Fruit fly (Drosophila melanogaster) whole organism, embryonic: ENCODE data around the gene CG11905.

Experiments used
- ATbp ChIP-seq: fragments of 200-800 bp; sonication (Bioruptor generic); optimal IDR thresholded peaks from 2 replicates; lab custom pipeline; 2017; ENCODE audit warnings: missing biosample characterization, mild to moderate bottlenecking, missing genetic modification characterization, missing genetic modification reagents
- Atf-2 ChIP-seq: fragments of 200-800 bp; sonication (Bioruptor generic); optimal IDR thresholded peaks from 2 replicates; lab custom pipeline; 2016; ENCODE audit warnings: missing biosample characterization, missing genetic modification characterization
- Atf6 ChIP-seq: fragments of 200-800 bp; sonication (Bioruptor generic); IDR thresholded peaks from 2 replicates; pipeline ENCODE4 v1.3.6; 2022; ENCODE audit warnings: missing biosample characterization, missing genetic modification characterization
- Awh ChIP-seq: fragments of 200-800 bp; sonication (Bioruptor generic); IDR thresholded peaks from 2 replicates; pipeline ENCODE4, ENCODE4 v1.3.6; 2022; ENCODE audit warnings: missing biosample characterization, missing genetic modification characterization
- Bgb ChIP-seq: fragments of 200-800 bp; sonication (Bioruptor generic); IDR thresholded peaks from 2 replicates; pipeline ENCODE4 v1.3.6; 2022; ENCODE audit warnings: missing biosample characterization, missing genetic modification characterization; ENCODE audit not compliant: partially characterized antibody
- CG11504 ChIP-seq: fragments of 200-800 bp; sonication (Bioruptor generic); optimal IDR thresholded peaks from 3 replicates; lab custom pipeline; 2019; ENCODE audit warnings: missing biosample characterization, mild to moderate bottlenecking, missing genetic modification characterization, moderate library complexity
- CG12236 ChIP-seq: fragments of 200-800 bp; sonication (Bioruptor generic); optimal IDR thresholded peaks from 2 replicates; lab custom pipeline; 2016; ENCODE audit warnings: missing biosample characterization, missing genetic modification characterization
- CG15514 ChIP-seq: fragments of 200-800 bp; sonication (Bioruptor generic); optimal IDR thresholded peaks from 3 replicates; lab custom pipeline; 2017; ENCODE audit warnings: missing biosample characterization, missing genetic modification characterization, mild to moderate bottlenecking, moderate library complexity, missing genetic modification reagents
- CG17912 ChIP-seq: fragments of 200-800 bp; sonication (Bioruptor generic); optimal IDR thresholded peaks from 2 replicates; lab custom pipeline; 2018; ENCODE audit warnings: missing biosample characterization, mild to moderate bottlenecking, missing genetic modification characterization
- CG2120 ChIP-seq: fragments of 200-800 bp; sonication (Bioruptor generic); optimal IDR thresholded peaks from 3 replicates; lab custom pipeline; 2016; ENCODE audit warnings: missing biosample characterization, missing genetic modification characterization
- CG3163 ChIP-seq: fragments of 200-800 bp; sonication (Bioruptor generic); optimal IDR thresholded peaks from 3 replicates; lab custom pipeline; 2016; ENCODE audit warnings: missing biosample characterization, missing genetic modification characterization
- CG34376 ChIP-seq: fragments of 200-800 bp; sonication (Bioruptor generic); optimal IDR thresholded peaks from 2 replicates; lab custom pipeline; 2018; ENCODE audit warnings: missing biosample characterization, mild to moderate bottlenecking, missing genetic modification characterization
- CG34422 ChIP-seq: fragments of 200-800 bp; sonication (Bioruptor generic); IDR thresholded peaks from 3 replicates; pipeline ENCODE4 v1.3.6; 2022; ENCODE audit warnings: missing biosample characterization, missing genetic modification characterization
- CG5953 ChIP-seq: fragments of 200-800 bp; sonication (Bioruptor generic); IDR thresholded peaks from 2 replicates; pipeline ENCODE4 v1.3.6; 2022; ENCODE audit warnings: missing biosample characterization, missing genetic modification characterization
- CG6683 ChIP-seq: fragments of 200-800 bp; sonication (Bioruptor generic); optimal IDR thresholded peaks from 2 replicates; lab custom pipeline; 2017; ENCODE audit warnings: missing biosample characterization, mild to moderate bottlenecking, missing genetic modification characterization, missing genetic modification reagents
- CG8359 ChIP-seq: fragments of 200-800 bp; sonication (Bioruptor generic); optimal IDR thresholded peaks from 2 replicates; lab custom pipeline; 2017; ENCODE audit warnings: missing biosample characterization, mild to moderate bottlenecking, missing genetic modification characterization, borderline replicate concordance
- CG8765 ChIP-seq: fragments of 200-800 bp; sonication (Bioruptor generic); IDR thresholded peaks from 2 replicates; pipeline ENCODE4 v1.3.6; 2022; ENCODE audit warnings: missing biosample characterization, missing genetic modification characterization
- CG8944 ChIP-seq: fragments of 200-800 bp; sonication (Bioruptor generic); optimal IDR thresholded peaks from 3 replicates; lab custom pipeline; 2016; ENCODE audit warnings: missing biosample characterization, missing genetic modification characterization
- CG9876 ChIP-seq: fragments of 200-800 bp; sonication (Bioruptor generic); optimal IDR thresholded peaks from 2 replicates; lab custom pipeline; 2016; ENCODE audit warnings: missing biosample characterization, missing genetic modification characterization
- Dbx ChIP-seq: fragments of 200-800 bp; sonication (Bioruptor generic); IDR thresholded peaks from 3 replicates; pipeline ENCODE4 v1.3.6; 2022; ENCODE audit warnings: missing biosample characterization, missing genetic modification characterization
- Deaf1 ChIP-seq: fragments of 200-800 bp; optimal IDR thresholded peaks from 3 replicates; lab custom pipeline; 2019; ENCODE audit warnings: missing biosample characterization, mild to moderate bottlenecking, missing genetic modification characterization, moderate library complexity
- Drgx ChIP-seq: fragments of 200-800 bp; sonication (Bioruptor generic); IDR thresholded peaks from 2 replicates; pipeline ENCODE4 v1.3.6; 2022; ENCODE audit warnings: missing biosample characterization, missing genetic modification characterization
- HmgZ ChIP-seq: fragments of 200-800 bp; sonication (Bioruptor generic); optimal IDR thresholded peaks from 2 replicates; lab custom pipeline; 2018; ENCODE audit warnings: missing biosample characterization, mild to moderate bottlenecking, missing genetic modification characterization
- Hr51 ChIP-seq, 2 experiments: fragments of 200-800 bp; sonication (Bioruptor generic); optimal IDR thresholded peaks; 2 replicates in 1 of 2; 3 replicates in 1 of 2; lab custom pipeline; 2016 to 2018; ENCODE audit warnings: missing biosample characterization in 2 of 2, missing genetic modification characterization in 2 of 2, mild to moderate bottlenecking in 1 of 2, moderate library complexity in 1 of 2
- Sox100B ChIP-seq: fragments of 200-800 bp; sonication (Bioruptor generic); optimal IDR thresholded peaks from 3 replicates; lab custom pipeline; 2018; ENCODE audit warnings: missing biosample characterization, mild to moderate bottlenecking, missing genetic modification characterization
- az2 ChIP-seq: fragments of 200-800 bp; sonication (Bioruptor generic); optimal IDR thresholded peaks from 3 replicates; lab custom pipeline; 2016; ENCODE audit warnings: missing biosample characterization, missing genetic modification characterization
- bcd ChIP-seq: fragments of 200-800 bp; sonication (Bioruptor generic); optimal IDR thresholded peaks from 2 replicates; lab custom pipeline; 2017; ENCODE audit warnings: missing biosample characterization, mild to moderate bottlenecking, missing genetic modification characterization
- cas ChIP-seq: fragments of 200-800 bp; sonication (Bioruptor generic); IDR thresholded peaks from 2 replicates; pipeline ENCODE4 v1.3.6; 2022; ENCODE audit warnings: missing biosample characterization, missing genetic modification characterization
- ci ChIP-seq: fragments of 200-800 bp; sonication (Bioruptor generic); IDR thresholded peaks from 3 replicates; pipeline ENCODE4 v1.3.6; 2022; ENCODE audit warnings: missing biosample characterization, missing genetic modification characterization
- dmrt99B ChIP-seq: fragments of 200-800 bp; sonication (Bioruptor generic); optimal IDR thresholded peaks from 2 replicates; lab custom pipeline; 2018; ENCODE audit warnings: missing biosample characterization, mild to moderate bottlenecking, missing genetic modification characterization, moderate library complexity
- ems ChIP-seq: fragments of 200-800 bp; sonication (Bioruptor generic); optimal IDR thresholded peaks from 3 replicates; lab custom pipeline; 2016; ENCODE audit warnings: missing biosample characterization, missing genetic modification characterization
- gce ChIP-seq: fragments of 200-800 bp; sonication (Bioruptor generic); IDR thresholded peaks from 3 replicates; pipeline ENCODE4 v1.3.6; 2022; ENCODE audit warnings: missing biosample characterization, missing genetic modification characterization
- gem ChIP-seq: fragments of 200-800 bp; sonication (Bioruptor generic); optimal IDR thresholded peaks from 2 replicates; lab custom pipeline; 2019; ENCODE audit warnings: missing biosample characterization, mild to moderate bottlenecking, missing genetic modification characterization, moderate library complexity
- kay ChIP-seq: fragments of 200-800 bp; sonication (Bioruptor generic); optimal IDR thresholded peaks from 2 replicates; lab custom pipeline; 2016; ENCODE audit warnings: missing biosample characterization, missing genetic modification characterization
- ken ChIP-seq: fragments of 200-800 bp; sonication (Bioruptor generic); IDR thresholded peaks from 3 replicates; pipeline ENCODE4 v1.3.6; 2022; ENCODE audit warnings: missing biosample characterization, missing genetic modification characterization
- lilli ChIP-seq: fragments of 200-800 bp; sonication (Bioruptor generic); optimal IDR thresholded peaks from 3 replicates; lab custom pipeline; 2016; ENCODE audit warnings: missing biosample characterization, missing genetic modification characterization
- lov ChIP-seq, 2 experiments: fragments of 200-800 bp in 1 of 2; fragments of >200 bp in 1 of 2; sonication (Bioruptor generic) in 1 of 2; IDR thresholded peaks in 1 of 2; optimal IDR thresholded peaks in 1 of 2; 2 replicates in 1 of 2; 3 replicates in 1 of 2; pipeline versions ENCODE4 v1.3.6 to Lab custom; 2017 to 2022; ENCODE audit warnings: missing biosample characterization in 1 of 2, missing genetic modification characterization in 1 of 2
- pan ChIP-seq, 4 experiments: fragments of >200 bp in 3 of 4; fragments of 200-800 bp in 1 of 4; sonication (Bioruptor generic) in 1 of 4; optimal IDR thresholded peaks in 3 of 4; IDR thresholded peaks in 1 of 4; 2 replicates each; pipeline versions ENCODE4 v1.3.6 to Lab custom; 2017 to 2022; ENCODE audit warnings: missing biosample characterization in 2 of 4, missing genetic modification characterization in 2 of 4, mixed read lengths in 1 of 4
- pita ChIP-seq: fragments of 200-800 bp; sonication (Bioruptor generic); optimal IDR thresholded peaks from 2 replicates; lab custom pipeline; 2017; ENCODE audit warnings: missing biosample characterization, mild to moderate bottlenecking, missing genetic modification characterization
- pros ChIP-seq: fragments of 200-800 bp; sonication (Bioruptor generic); optimal IDR thresholded peaks from 3 replicates; lab custom pipeline; 2019; ENCODE audit warnings: missing biosample characterization, mild to moderate bottlenecking, missing genetic modification characterization, moderate library complexity
- pum ChIP-seq: fragments of 200-800 bp; sonication (Bioruptor generic); optimal IDR thresholded peaks from 2 replicates; lab custom pipeline; 2016; ENCODE audit warnings: missing biosample characterization, missing genetic modification characterization
- schlank ChIP-seq: fragments of 200-800 bp; sonication (Bioruptor generic); optimal IDR thresholded peaks from 2 replicates; lab custom pipeline; 2018; ENCODE audit warnings: missing biosample characterization, mild to moderate bottlenecking, missing genetic modification characterization
- sens ChIP-seq: fragments of 200-800 bp; sonication (Bioruptor generic); peaks from one replicate; lab custom pipeline; 2016; ENCODE audit warnings: missing biosample characterization, missing genetic modification characterization
- sisA ChIP-seq: fragments of 200-800 bp; sonication (Bioruptor generic); IDR thresholded peaks from 2 replicates; pipeline ENCODE4 v1.3.6; 2022; ENCODE audit warnings: missing biosample characterization, missing genetic modification characterization
- sr ChIP-seq: fragments of 200-800 bp; sonication (Bioruptor generic); IDR thresholded peaks from 3 replicates; pipeline ENCODE4 v1.3.6; 2022; ENCODE audit warnings: missing biosample characterization, missing genetic modification characterization
- unpg ChIP-seq: fragments of 200-800 bp; sonication (Bioruptor generic); optimal IDR thresholded peaks from 3 replicates; lab custom pipeline; 2018; ENCODE audit warnings: missing biosample characterization, mild to moderate bottlenecking, missing genetic modification characterization, moderate library complexity

CG11905 gene

dm6 chr3L:16975638-16976528, 40.5 kb upstream of the CG11905 start (continued):
- TF ChIP-seq Dbx (0 out of 3 replicates have a peak, but pooled peaks have one; percentile 10), bcd (no peak), CG11504 (tag; lab: Kevin White, UChicago) (peak; percentile 8), HmgZ (tag; lab: Kevin White, UChicago) (no peak), CG12236 (GFP tag; lab: Kevin White, UChicago) (peak; percentile 3), CG8359 (GFP tag; lab: Kevin White, UChicago) (peak; percentile 27), ken (GFP tag; lab: Robert Waterston, UW) (0 out of 3 replicates have a peak, but pooled peaks have one; percentile 24), Deaf1 (tag; lab: Kevin White, UChicago) (peak; percentile 76), dmrt99B (peak; percentile 11), CG15514 (GFP tag; lab: Kevin White, UChicago) (no peak), Sox100B (GFP tag; lab: Kevin White, UChicago) (peak; percentile 32), Bgb (GFP tag; lab: Robert Waterston, UW) (peak; percentile 45; the same call in 1 of the 2 replicates), Drgx (GFP tag; lab: Robert Waterston, UW) (peak; percentile 34), CG8765 (no peak), sens (GFP tag; lab: Kevin White, UChicago) (peak; percentile 75), ci (GFP tag; lab: Robert Waterston, UW) (peak; percentile 73; the same call in 2 of the 3 replicates), CG3163 (no peak), CG5953 (GFP tag; lab: Robert Waterston, UW) (peak; percentile 37; the same call in 1 of the 2 replicates), cas (GFP tag; lab: Robert Waterston, UW) (no peak), Awh (peak; percentile 45; the same call in 1 of the 2 replicates), lov (optimal IDR thresholded peaks at IDR 0.05; lab: Kevin White, UChicago) (no peak), lov (GFP tag; IDR thresholded peaks at IDR 0.05; lab: Robert Waterston, UW) (0 out of 3 replicates have a peak, but pooled peaks have one; percentile 52), sr (GFP tag; lab: Robert Waterston, UW) (0 out of 3 replicates have a peak, but pooled peaks have one; percentile 42)

- TF ChIP-seq ems (GFP tag; lab: Kevin White, UChicago) (no peak), schlank (tag; lab: Kevin White, UChicago) (no peak), pum (GFP tag; lab: Kevin White, UChicago) (no peak), pan (optimal IDR thresholded peaks at IDR 0.05; lab: Kevin White, UChicago) (no peak), pan (GFP tag; optimal IDR thresholded peaks at IDR 0.05 in 1 of 2, IDR thresholded peaks at IDR 0.05 in 1 of 2) (peak in 1 of 2 experiments; percentile 14), CG9876 (no peak), Atf-2 (GFP tag; lab: Kevin White, UChicago) (no peak), gce (GFP tag; lab: Robert Waterston, UW) (no peak), CG2120 (peak; percentile 9), pros (no peak), CG34376 (GFP tag; lab: Kevin White, UChicago) (no peak), kay (GFP tag; lab: Kevin White, UChicago) (no peak), Atf6 (GFP tag; lab: Robert Waterston, UW) (peak; percentile 33; the same call in 1 of the 2 replicates), az2 (GFP tag; lab: Kevin White, UChicago) (no peak), pita (GFP tag; lab: Kevin White, UChicago) (no peak), sisA (no peak), ATbp (GFP tag; lab: Kevin White, UChicago) (peak; percentile 66), unpg (GFP tag; lab: Kevin White, UChicago) (peak; percentile 19), CG5953 (GFP tag; lab: Robert Waterston, UW) (no peak), CG6683 (GFP tag; lab: Kevin White, UChicago) (no peak), Hr51 (GFP tag; optimal IDR thresholded peaks at IDR 0.05; lab: Kevin White, UChicago) (peak in 1 of 2 experiments; percentile 5), CG8944 (GFP tag; lab: Kevin White, UChicago) (no peak), CG17912 (GFP tag; lab: Kevin White, UChicago) (no peak), lilli (GFP tag; lab: Kevin White, UChicago) (no peak), HmgZ (tag; lab: Kevin White, UChicago) (no peak), gem (peak; percentile 2), CG34422 (GFP tag; lab: Robert Waterston, UW) (no peak)
Measured at dm6 chr3L:16974645-16975151, 39.4 kb upstream of the CG11905 start.
